Fruit fly (Drosophila melanogaster) whole organism, prepupa: ENCODE results near the gene CG31775.

Experiments
- Blimp-1 ChIP-seq: fragments of 200-800 bp; sonication (Bioruptor generic); optimal IDR thresholded peaks from 3 replicates; lab custom pipeline; 2017; ENCODE audit warnings: missing biosample characterization, missing genetic modification characterization, mild to moderate bottlenecking, moderate library complexity, missing genetic modification reagents
- CG8319 ChIP-seq: fragments of 200-800 bp; sonication (Bioruptor generic); optimal IDR thresholded peaks from 3 replicates; lab custom pipeline; 2016; ENCODE audit warnings: missing biosample characterization, missing genetic modification characterization
- Eip75B ChIP-seq: fragments of 200-800 bp; sonication (Bioruptor generic); optimal IDR thresholded peaks from 3 replicates; lab custom pipeline; 2016; ENCODE audit warnings: missing biosample characterization, missing genetic modification characterization
- Ets21C ChIP-seq: fragments of 200-800 bp; sonication (Bioruptor generic); optimal IDR thresholded peaks from 3 replicates; lab custom pipeline; 2016; ENCODE audit warnings: missing biosample characterization, missing genetic modification characterization
- Hr39 ChIP-seq: fragments of 200-800 bp; sonication (Bioruptor generic); optimal IDR thresholded peaks from 2 replicates; lab custom pipeline; 2016; ENCODE audit warnings: missing biosample characterization, missing genetic modification characterization

DNA sequence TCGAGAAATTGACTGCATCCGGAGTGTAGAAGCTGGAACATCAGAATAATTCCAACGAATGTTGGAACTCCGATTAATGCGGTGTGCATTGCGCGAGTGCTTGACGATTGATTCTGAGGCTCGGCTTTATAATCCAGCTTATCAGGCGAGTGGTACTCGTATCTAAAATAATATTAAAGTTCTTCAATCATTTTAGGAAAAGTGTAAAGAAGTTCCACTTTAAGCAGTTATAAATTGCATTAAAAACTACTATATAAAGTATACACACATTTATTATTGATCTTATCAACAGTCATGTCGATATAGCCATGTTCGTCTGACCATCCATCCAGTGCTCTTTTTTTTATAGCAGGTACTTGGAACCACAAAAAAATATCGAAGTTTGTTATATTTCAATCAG, 46.9 kb upstream of the CG31775 start, which contains the start of gene CG18636:
- TF ChIP-seq Hr39 (no peak), Ets21C (GFP tag; lab: Kevin White, UChicago) (no peak), Blimp-1 (GFP tag; lab: Kevin White, UChicago) (no peak), Eip75B (GFP tag; lab: Kevin White, UChicago) (no peak), CG8319 (no peak)
